Worm (Caenorhabditis elegans) whole organism, mixed stage, embryonic: ENCODE results near the gene C16E9.1.

Experiments
- ceh-39 ChIP-seq: fragments of 150-350 bp; optimal IDR thresholded peaks from 2 replicates; lab custom pipeline; 2014; ENCODE audit warnings: missing biosample characterization, missing genetic modification characterization
- elt-1 ChIP-seq: sonication (generic microtip); optimal IDR thresholded peaks from 2 replicates; lab custom pipeline; 2017; ENCODE audit warnings: missing genetic modification characterization, mild to moderate bottlenecking, missing compliant biosample characterization, antibody characterized with exemption, moderate library complexity, borderline replicate concordance; ENCODE audit not compliant: insufficient read depth
- nhr-28 ChIP-seq: fragments of 150-350 bp; optimal IDR thresholded peaks from 2 replicates; lab custom pipeline; 2014; ENCODE audit warnings: missing biosample characterization, missing genetic modification characterization

ce11 chrX:6937742-6938141 lies 2.3 kb upstream of the C16E9.1 start:
- TF ChIP-seq ceh-39 (no peak), nhr-28 (tag; lab: Kevin White, UChicago) (no peak), elt-1 (tag; lab: Kevin White, UChicago) (no peak)
